Worm (Caenorhabditis elegans): ENCODE data around the gene sluh-7.

- no peak for TF ChIP-seq ceh-82 (tag; optimal IDR thresholded peaks at IDR 0.05)
- TF ChIP-seq unc-62 (GFP tag; optimal IDR thresholded peaks at IDR 0.05 in 1 of 2), result peak in 1 of 2 experiments; percentile 15
- no peak for TF ChIP-seq unc-62 (tag; optimal IDR thresholded peaks at IDR 0.05)
- TF ChIP-seq mdl-1 (tag; optimal IDR thresholded peaks at IDR 0.05), result no peak
- no peak for TF ChIP-seq sdz-12 (GFP tag; optimal IDR thresholded peaks at IDR 0.05)
- no peak for TF ChIP-seq lin-13 (GFP tag; optimal IDR thresholded peaks at IDR 0.05)
- TF ChIP-seq madf-9 (GFP tag; conservative IDR thresholded peaks at IDR 0.05), result no peak
- no peak for TF ChIP-seq R02D3.7 (tag; optimal IDR thresholded peaks at IDR 0.05)
- TF ChIP-seq lir-3 (tag; optimal IDR thresholded peaks at IDR 0.05), result no peak
- no peak for TF ChIP-seq mxl-2 (GFP tag; conservative IDR thresholded peaks at IDR 0.05)
- no peak for TF ChIP-seq mes-2 (tag; optimal IDR thresholded peaks at IDR 0.05; ENCODE audit: poor library complexity, severe bottlenecking)
- no peak for TF ChIP-seq F49E8.2 (tag; optimal IDR thresholded peaks at IDR 0.05; ENCODE audit: borderline replicate concordance)
- no peak for TF ChIP-seq pqm-1 (tag; optimal IDR thresholded peaks at IDR 0.05)
- TF ChIP-seq nhr-111 (GFP tag; optimal IDR thresholded peaks at IDR 0.05), result no peak
Measured at ce11 chrV:10313953-10314352, 41.7 kb downstream of the sluh-7 start, which contains the start of gene gcy-6.

All from whole organism, L4 larva.